Worm (Caenorhabditis elegans): ENCODE data around the gene T19H12.12.
A peak's percentile ranks its signal among the peaks of the same experiment; 100 is the strongest.

ce11 chrV:4889976-4890479 is 5.4 kb downstream of the T19H12.12 start, which contains the start of gene T19H12.2:
- TF ChIP-seq ztf-6 (GFP tag; IDR thresholded peaks at IDR 0.05): no peak
- TF ChIP-seq ceh-91 (GFP tag; IDR thresholded peaks at IDR 0.05): peak; percentile 99
- TF ChIP-seq zim-3 (tag; optimal IDR thresholded peaks at IDR 0.05): no peak
- TF ChIP-seq unc-130 (GFP tag; optimal IDR thresholded peaks at IDR 0.05): peak; percentile 83
- no peak for TF ChIP-seq F10E7.11 (tag; optimal IDR thresholded peaks at IDR 0.05)
- no peak for TF ChIP-seq sptf-2 (GFP tag; optimal IDR thresholded peaks at IDR 0.05)

Data from whole organism, young adult.